Fruit fly (Drosophila melanogaster) whole organism, embryonic: Measurements from ENCODE around the gene CG10809.

Experiments
- CG10267 ChIP-seq: fragments of 200-800 bp; sonication (Bioruptor generic); optimal IDR thresholded peaks from 2 replicates; lab custom pipeline; 2018; ENCODE audit warnings: missing biosample characterization, mild to moderate bottlenecking, missing genetic modification characterization, moderate library complexity
- CG11093 ChIP-seq: fragments of 200-800 bp; sonication (Bioruptor generic); IDR thresholded peaks from 3 replicates; pipeline ENCODE4 v1.3.6; 2022; ENCODE audit warnings: missing biosample characterization, missing genetic modification characterization
- CG12942 ChIP-seq: fragments of 200-800 bp; sonication (Bioruptor generic); optimal IDR thresholded peaks from 3 replicates; lab custom pipeline; 2016; ENCODE audit warnings: missing biosample characterization, missing genetic modification characterization
- CG13287 ChIP-seq: fragments of 200-800 bp; sonication (Bioruptor generic); IDR thresholded peaks from 2 replicates; pipeline ENCODE4 v1.3.6; 2022; ENCODE audit warnings: missing biosample characterization, missing genetic modification characterization; ENCODE audit not compliant: partially characterized antibody
- CG13296 ChIP-seq: fragments of 200-800 bp; sonication (Bioruptor generic); optimal IDR thresholded peaks from 3 replicates; lab custom pipeline; 2018; ENCODE audit warnings: missing biosample characterization, mild to moderate bottlenecking, missing genetic modification characterization
- CG13624 ChIP-seq: fragments of 200-800 bp; sonication (Bioruptor generic); optimal IDR thresholded peaks from 2 replicates; lab custom pipeline; 2016; ENCODE audit warnings: missing biosample characterization, missing genetic modification characterization
- CG13775 ChIP-seq: fragments of 200-800 bp; sonication (Bioruptor generic); optimal IDR thresholded peaks from 3 replicates; lab custom pipeline; 2017; ENCODE audit warnings: missing biosample characterization, mild to moderate bottlenecking, missing genetic modification characterization
- CG13894 ChIP-seq: fragments of 200-800 bp; sonication (Bioruptor generic); optimal IDR thresholded peaks from 3 replicates; lab custom pipeline; 2018; ENCODE audit warnings: missing biosample characterization, mild to moderate bottlenecking, missing genetic modification characterization, moderate library complexity
- CG14710 ChIP-seq: fragments of 200-800 bp; sonication (Bioruptor generic); optimal IDR thresholded peaks from 3 replicates; lab custom pipeline; 2019; ENCODE audit warnings: missing biosample characterization, mild to moderate bottlenecking, missing genetic modification characterization, moderate library complexity
- CG14860 ChIP-seq: fragments of 200-800 bp; sonication (Bioruptor generic); IDR thresholded peaks from 3 replicates; pipeline ENCODE4 v1.3.6; 2022; ENCODE audit warnings: missing biosample characterization, missing genetic modification characterization; ENCODE audit not compliant: partially characterized antibody
- CG15073 ChIP-seq: fragments of 200-800 bp; sonication (Bioruptor generic); optimal IDR thresholded peaks from 2 replicates; lab custom pipeline; 2016; ENCODE audit warnings: missing biosample characterization, missing genetic modification characterization
- CG15479 ChIP-seq: fragments of 200-800 bp; sonication (Bioruptor generic); optimal IDR thresholded peaks from 3 replicates; lab custom pipeline; 2019; ENCODE audit warnings: missing biosample characterization, mild to moderate bottlenecking, missing genetic modification characterization, moderate library complexity
- CG16815 ChIP-seq: fragments of 200-800 bp; sonication (Bioruptor generic); optimal IDR thresholded peaks from 3 replicates; lab custom pipeline; 2017; ENCODE audit warnings: missing biosample characterization, mild to moderate bottlenecking, missing genetic modification characterization
- CG1832 ChIP-seq: fragments of 200-800 bp; sonication (Bioruptor generic); optimal IDR thresholded peaks from 2 replicates; lab custom pipeline; 2017; ENCODE audit warnings: missing biosample characterization, mild to moderate bottlenecking, missing genetic modification characterization, inconsistent platforms
- CG4820 ChIP-seq: fragments of 200-800 bp; sonication (Bioruptor generic); optimal IDR thresholded peaks from 3 replicates; lab custom pipeline; 2016; ENCODE audit warnings: missing biosample characterization, missing genetic modification characterization
- CG6765 ChIP-seq: fragments of 200-800 bp; sonication (Bioruptor generic); optimal IDR thresholded peaks from 3 replicates; lab custom pipeline; 2017; ENCODE audit warnings: missing biosample characterization, mild to moderate bottlenecking, missing genetic modification characterization
- CG7271 ChIP-seq: fragments of 200-800 bp; sonication (Bioruptor generic); optimal IDR thresholded peaks from 2 replicates; lab custom pipeline; 2018; ENCODE audit warnings: missing biosample characterization, mild to moderate bottlenecking, missing genetic modification characterization, moderate library complexity
- CG8944 ChIP-seq: fragments of 200-800 bp; sonication (Bioruptor generic); optimal IDR thresholded peaks from 3 replicates; lab custom pipeline; 2016; ENCODE audit warnings: missing biosample characterization, missing genetic modification characterization
- Chrac-16 ChIP-seq: fragments of 200-800 bp; sonication (Bioruptor generic); optimal IDR thresholded peaks from 3 replicates; lab custom pipeline; 2016; ENCODE audit warnings: missing biosample characterization, missing genetic modification characterization
- Doc2 ChIP-seq: fragments of 200-800 bp; sonication (Bioruptor generic); IDR thresholded peaks from 2 replicates; pipeline ENCODE4 v1.3.6; 2022; ENCODE audit warnings: missing biosample characterization, missing genetic modification characterization
- Doc3 ChIP-seq: fragments of 200-800 bp; sonication (Bioruptor generic); IDR thresholded peaks from 3 replicates; pipeline ENCODE4 v1.3.6; 2022; ENCODE audit warnings: missing biosample characterization, missing genetic modification characterization; ENCODE audit not compliant: partially characterized antibody
- Dref ChIP-seq: fragments of 200-800 bp; sonication (Bioruptor generic); IDR thresholded peaks from 2 replicates; pipeline ENCODE4 v1.3.6; 2022; ENCODE audit warnings: missing biosample characterization, missing genetic modification characterization
- Eip74EF ChIP-seq, 2 experiments: fragments of 200-800 bp in 1 of 2; fragments of >200 bp in 1 of 2; sonication (Bioruptor generic) in 1 of 2; optimal IDR thresholded peaks; 2 replicates each; lab custom pipeline; 2017 to 2019; ENCODE audit warnings: missing biosample characterization in 2 of 2, missing genetic modification characterization in 2 of 2, mild to moderate bottlenecking in 1 of 2, moderate library complexity in 1 of 2
- Hmr ChIP-seq: fragments of 200-800 bp; sonication (Bioruptor generic); optimal IDR thresholded peaks from 3 replicates; lab custom pipeline; 2017; ENCODE audit warnings: mild to moderate bottlenecking, missing biosample characterization, missing genetic modification reagents, missing genetic modification characterization
- NfI ChIP-seq: fragments of 200-800 bp; sonication (Bioruptor generic); optimal IDR thresholded peaks from 3 replicates; lab custom pipeline; 2018; ENCODE audit warnings: missing biosample characterization, mild to moderate bottlenecking, missing genetic modification characterization, moderate library complexity
- Ravus ChIP-seq: fragments of 200-800 bp; sonication (Bioruptor generic); IDR thresholded peaks from 2 replicates; pipeline ENCODE4 v1.3.6; 2022; ENCODE audit warnings: missing biosample characterization, missing genetic modification characterization
- Ssrp ChIP-seq: fragments of 200-800 bp; sonication (Bioruptor generic); optimal IDR thresholded peaks from 2 replicates; lab custom pipeline; 2018; ENCODE audit warnings: missing biosample characterization, mild to moderate bottlenecking, missing genetic modification characterization, moderate library complexity
- Taf1 ChIP-seq: fragments of 200-800 bp; sonication (Bioruptor generic); IDR thresholded peaks from 2 replicates; pipeline ENCODE4 v1.3.6; 2022; ENCODE audit warnings: missing biosample characterization, missing genetic modification characterization
- Vsx1 ChIP-seq: fragments of 200-800 bp; sonication (Bioruptor generic); optimal IDR thresholded peaks from 2 replicates; lab custom pipeline; 2017; ENCODE audit warnings: missing biosample characterization, mild to moderate bottlenecking, missing genetic modification characterization, missing genetic modification reagents
- Xrp1 ChIP-seq: fragments of 200-800 bp; sonication (Bioruptor generic); IDR thresholded peaks from 2 replicates; pipeline ENCODE4 v1.3.6; 2022; ENCODE audit warnings: missing biosample characterization, missing genetic modification characterization
- ash1 ChIP-seq: fragments of 200-800 bp; sonication (Bioruptor generic); optimal IDR thresholded peaks from 2 replicates; lab custom pipeline; 2018; ENCODE audit warnings: missing biosample characterization, mild to moderate bottlenecking, missing genetic modification characterization
- bbx ChIP-seq: fragments of 200-800 bp; sonication (Bioruptor generic); IDR thresholded peaks from 2 replicates; pipeline ENCODE4 v1.3.6; 2022; ENCODE audit warnings: missing biosample characterization, missing genetic modification characterization; ENCODE audit not compliant: partially characterized antibody
- bsh ChIP-seq, 2 experiments: fragments of 200-800 bp; sonication (Bioruptor generic); optimal IDR thresholded peaks; 2 replicates each; lab custom pipeline; 2017 to 2018; ENCODE audit warnings: mild to moderate bottlenecking in 2 of 2, missing biosample characterization in 2 of 2, missing genetic modification characterization in 2 of 2, moderate library complexity in 1 of 2
- dan ChIP-seq: fragments of 200-800 bp; sonication (Bioruptor generic); IDR thresholded peaks from 2 replicates; pipeline ENCODE4 v1.3.6; 2022; ENCODE audit warnings: missing biosample characterization, missing genetic modification characterization
- dati ChIP-seq: fragments of 200-800 bp; sonication (Bioruptor generic); IDR thresholded peaks from 2 replicates; pipeline ENCODE4 v1.3.6; 2022; ENCODE audit warnings: missing biosample characterization, missing genetic modification characterization
- gcm2 ChIP-seq: fragments of 200-800 bp; sonication (Bioruptor generic); optimal IDR thresholded peaks from 2 replicates; lab custom pipeline; 2016; ENCODE audit warnings: missing biosample characterization, missing genetic modification characterization
- grn ChIP-seq: fragments of 200-800 bp; sonication (Bioruptor generic); optimal IDR thresholded peaks from 3 replicates; lab custom pipeline; 2017; ENCODE audit warnings: missing biosample characterization, missing genetic modification characterization
- her ChIP-seq: fragments of 200-800 bp; sonication (Bioruptor generic); optimal IDR thresholded peaks from 2 replicates; lab custom pipeline; 2016; ENCODE audit warnings: missing biosample characterization, missing genetic modification characterization
- lmd ChIP-seq: fragments of 200-800 bp; sonication (Bioruptor generic); IDR thresholded peaks from 2 replicates; pipeline ENCODE4 v1.3.6; 2022; ENCODE audit warnings: missing biosample characterization, missing genetic modification characterization
- nom ChIP-seq: fragments of 200-800 bp; sonication (Bioruptor generic); optimal IDR thresholded peaks from 2 replicates; lab custom pipeline; 2017; ENCODE audit warnings: missing biosample characterization, missing genetic modification characterization, mild to moderate bottlenecking, moderate library complexity, missing genetic modification reagents
- pan ChIP-seq, 4 experiments: fragments of >200 bp in 3 of 4; fragments of 200-800 bp in 1 of 4; sonication (Bioruptor generic) in 1 of 4; optimal IDR thresholded peaks in 3 of 4; IDR thresholded peaks in 1 of 4; 2 replicates each; pipeline versions ENCODE4 v1.3.6 to Lab custom; 2017 to 2022; ENCODE audit warnings: missing biosample characterization in 2 of 4, missing genetic modification characterization in 2 of 4, mixed read lengths in 1 of 4
- pita ChIP-seq: fragments of 200-800 bp; sonication (Bioruptor generic); optimal IDR thresholded peaks from 2 replicates; lab custom pipeline; 2017; ENCODE audit warnings: missing biosample characterization, mild to moderate bottlenecking, missing genetic modification characterization
- sc ChIP-seq, 3 experiments: fragments of >200 bp in 2 of 3; fragments of 200-800 bp in 1 of 3; sonication (Bioruptor generic) in 1 of 3; optimal IDR thresholded peaks; 2 replicates in 2 of 3; 3 replicates in 1 of 3; lab custom pipeline; 2017; ENCODE audit warnings: mild to moderate bottlenecking in 1 of 3, missing biosample characterization in 1 of 3, missing genetic modification characterization in 1 of 3, missing genetic modification reagents in 1 of 3
- seq ChIP-seq: fragments of 200-800 bp; sonication (Bioruptor generic); IDR thresholded peaks from 2 replicates; pipeline ENCODE4 v1.3.6; 2022; ENCODE audit warnings: missing biosample characterization, missing genetic modification characterization
- sim ChIP-seq: fragments of 200-800 bp; sonication (Bioruptor generic); IDR thresholded peaks from 2 replicates; pipeline ENCODE4 v1.3.6; 2022; ENCODE audit warnings: missing biosample characterization, missing genetic modification characterization
- tap ChIP-seq: fragments of 200-800 bp; optimal IDR thresholded peaks from 3 replicates; lab custom pipeline; 2019; ENCODE audit warnings: missing biosample characterization, mild to moderate bottlenecking, missing genetic modification characterization, moderate library complexity
- unpg ChIP-seq: fragments of 200-800 bp; sonication (Bioruptor generic); optimal IDR thresholded peaks from 3 replicates; lab custom pipeline; 2018; ENCODE audit warnings: missing biosample characterization, mild to moderate bottlenecking, missing genetic modification characterization, moderate library complexity
- wdn ChIP-seq: fragments of 200-800 bp; sonication (Bioruptor generic); IDR thresholded peaks from 2 replicates; pipeline ENCODE4 v1.3.6; 2022; ENCODE audit warnings: missing biosample characterization, missing genetic modification characterization

The CG10809 gene

dm6 chr3L:9847420-9847977 lies 12.2 kb downstream of the CG10809 start (continued):
- TF ChIP-seq dan (GFP tag; lab: Robert Waterston, UW) (no peak), CG13624 (peak; percentile 73), NfI (peak; percentile 51), grn (GFP tag; lab: Kevin White, UChicago) (no peak), tap (tag; lab: Kevin White, UChicago) (peak; percentile 57), CG13775 (GFP tag; lab: Kevin White, UChicago) (no peak), sim (GFP tag; lab: Robert Waterston, UW) (no peak), CG4820 (GFP tag; lab: Kevin White, UChicago) (no peak), CG15479 (GFP tag; lab: Kevin White, UChicago) (no peak), lmd (GFP tag; lab: Robert Waterston, UW) (peak; percentile 59; the same call in 1 of the 2 replicates), pita (GFP tag; lab: Kevin White, UChicago) (no peak), CG15073 (GFP tag; lab: Kevin White, UChicago) (no peak), bsh (GFP tag; optimal IDR thresholded peaks at IDR 0.05; lab: Kevin White, UChicago) (no peak), unpg (peak; percentile 44), dati (GFP tag; lab: Robert Waterston, UW) (no peak), Hmr (GFP tag; lab: Kevin White, UChicago) (peak; percentile 30), pan (optimal IDR thresholded peaks at IDR 0.05; lab: Kevin White, UChicago) (no peak), pan (GFP tag; optimal IDR thresholded peaks at IDR 0.05 in 1 of 2, IDR thresholded peaks at IDR 0.05 in 1 of 2) (peak in 1 of 2 experiments; percentile 68), CG14710 (no peak), CG13894 (tag; lab: Kevin White, UChicago) (peak; percentile 16), sc (optimal IDR thresholded peaks at IDR 0.05; lab: Kevin White, UChicago) (no peak), sc (GFP tag; optimal IDR thresholded peaks at IDR 0.05; lab: Kevin White, UChicago) (no peak), Ravus (peak; percentile 18), CG13296 (GFP tag; lab: Kevin White, UChicago) (peak; percentile 51), Ssrp (tag; lab: Kevin White, UChicago) (no peak), her (GFP tag; lab: Kevin White, UChicago) (peak; percentile 21), CG14860 (no peak), Xrp1 (GFP tag; lab: Robert Waterston, UW) (peak; percentile 41; the same call in 1 of the 2 replicates), gcm2 (GFP tag; lab: Kevin White, UChicago) (peak; percentile 1), CG12942 (peak; percentile 8), Taf1 (GFP tag; lab: Robert Waterston, UW) (no peak), CG16815 (GFP tag; lab: Kevin White, UChicago) (no peak), bbx (GFP tag; lab: Robert Waterston, UW) (no peak), CG1832 (no peak), CG8944 (GFP tag; lab: Kevin White, UChicago) (no peak), ash1 (GFP tag; lab: Kevin White, UChicago) (no peak), Vsx1 (no peak), Doc2 (GFP tag; lab: Robert Waterston, UW) (no peak), wdn (no peak), Eip74EF (GFP tag; optimal IDR thresholded peaks at IDR 0.05; lab: Kevin White, UChicago) (no peak), Dref (GFP tag; lab: Robert Waterston, UW) (no peak), CG10267 (no peak), CG7271 (tag; lab: Kevin White, UChicago) (no peak), CG11093 (0 out of 3 replicates have a peak, but pooled peaks have one; percentile 7), Doc3 (no peak), nom (GFP tag; lab: Kevin White, UChicago) (no peak), seq (GFP tag; lab: Robert Waterston, UW) (peak; percentile 49; the same call in 1 of the 2 replicates), CG6765 (no peak), Chrac-16 (GFP tag; lab: Kevin White, UChicago) (peak; percentile 37), CG13287 (GFP tag; lab: Robert Waterston, UW) (no peak)
